Fruit fly (Drosophila melanogaster) whole organism: ENCODE data around the gene REPTOR.

Experiments used
- CG8478 ChIP-seq: fragments of >200 bp; optimal IDR thresholded peaks from 2 replicates; lab custom pipeline; 2018; ENCODE audit warnings: inconsistent platforms
- Dll ChIP-seq: fragments of >200 bp; optimal IDR thresholded peaks from 2 replicates; lab custom pipeline; 2017
- EcR ChIP-seq, 2 experiments: fragments of >200 bp; optimal IDR thresholded peaks; 2 replicates each; lab custom pipeline; 2017; ENCODE audit warnings: missing biosample characterization in 2 of 2, missing genetic modification characterization in 2 of 2, missing genetic modification reagents in 2 of 2
- pan ChIP-seq: fragments of >200 bp; optimal IDR thresholded peaks from 2 replicates; lab custom pipeline; 2017
- psq ChIP-seq: fragments of >200 bp; optimal IDR thresholded peaks from 2 replicates; lab custom pipeline; 2017
- usp ChIP-seq: fragments of >200 bp; optimal IDR thresholded peaks from 2 replicates; lab custom pipeline; 2017; ENCODE audit warnings: missing biosample characterization, missing genetic modification characterization, mixed read lengths

- no peak for TF ChIP-seq usp (GFP tag; lab: Kevin White, UChicago)
- TF ChIP-seq CG8478 (lab: Kevin White, UChicago) = no peak
- TF ChIP-seq psq = no peak
- no peak for TF ChIP-seq pan (lab: Kevin White, UChicago)
- no peak for TF ChIP-seq Dll (lab: Kevin White, UChicago)
- TF ChIP-seq EcR (GFP tag; optimal IDR thresholded peaks at IDR 0.05; lab: Kevin White, UChicago) = no peak
These were observed 43.4 kb upstream of the REPTOR start for dm6 chr3R:24626003-24626486.
